Worm (Caenorhabditis elegans) whole organism, midembryonic: Measurements from ENCODE around the gene C36B7.2.

Experiments used
- T22C8.4 ChIP-seq: fragments of 200-800 bp; sonication (Bioruptor generic); IDR thresholded peaks from 2 replicates; pipeline ENCODE4 v1.3.6; 2022; ENCODE audit warnings: missing genetic modification characterization, missing compliant biosample characterization
- cog-1 ChIP-seq: sonication (generic microtip); optimal IDR thresholded peaks from 2 replicates; lab custom pipeline; 2016; ENCODE audit warnings: missing genetic modification characterization, missing compliant biosample characterization
- flt-1 ChIP-seq: fragments of 200-800 bp; sonication (Bioruptor generic); IDR thresholded peaks from 2 replicates; pipeline ENCODE4 v1.3.6; 2022; ENCODE audit warnings: missing genetic modification characterization, missing compliant biosample characterization
- klf-2 ChIP-seq: fragments of 200-800 bp; sonication (Bioruptor generic); conservative IDR thresholded peaks from 2 replicates; pipeline ENCODE4 v1.3.6; 2022; ENCODE audit warnings: missing genetic modification reagents, missing genetic modification characterization, missing compliant biosample characterization
- med-1 ChIP-seq: sonication (generic microtip); optimal IDR thresholded peaks from 2 replicates; lab custom pipeline; 2017; ENCODE audit warnings: missing genetic modification characterization, mild to moderate bottlenecking, missing compliant biosample characterization, antibody characterized with exemption, missing genetic modification reagents; ENCODE audit not compliant: insufficient read depth
- ref-1 ChIP-seq: fragments of 200-800 bp; sonication (Bioruptor generic); conservative IDR thresholded peaks from 2 replicates; pipeline ENCODE4 v1.3.6; 2022; ENCODE audit warnings: missing genetic modification reagents, missing genetic modification characterization, missing compliant biosample characterization
- tab-1 ChIP-seq: fragments of 200-800 bp; sonication (Bioruptor generic); IDR thresholded peaks from 2 replicates; pipeline ENCODE4 v1.3.6; 2022; ENCODE audit warnings: missing genetic modification characterization, missing compliant biosample characterization
- ztf-23 ChIP-seq: fragments of 200-800 bp; sonication (Bioruptor generic); IDR thresholded peaks from 2 replicates; pipeline ENCODE4 v1.3.6; 2022; ENCODE audit warnings: missing genetic modification reagents, missing genetic modification characterization, missing compliant biosample characterization
- ztf-29 ChIP-seq: fragments of 200-800 bp; sonication (Bioruptor generic); IDR thresholded peaks from 2 replicates; pipeline ENCODE4 v1.3.6; 2022; ENCODE audit warnings: missing genetic modification reagents, missing genetic modification characterization, missing compliant biosample characterization

C36B7.2 gene

DNA sequence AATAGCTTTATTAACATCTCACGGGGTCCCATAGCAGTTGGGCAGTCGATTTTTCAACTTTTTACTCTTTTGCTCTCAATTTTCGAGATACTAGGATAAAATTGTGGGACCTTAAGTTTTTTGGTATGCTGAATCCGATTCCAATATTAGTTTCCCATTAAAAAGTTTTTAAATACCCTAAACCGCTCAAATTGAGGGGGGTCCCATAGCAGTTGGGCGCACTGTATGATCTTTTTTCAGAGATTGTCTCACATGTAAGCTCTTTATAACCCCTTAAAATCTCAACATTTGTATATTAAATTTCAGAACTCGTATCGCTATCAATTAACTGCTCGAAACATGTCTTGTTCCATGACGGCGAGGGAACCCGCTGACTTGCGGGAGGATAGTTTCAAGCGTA, at the start of gene C36B7.2:
Gene C36B7.2, plus strand, starts transcription at position 301 of the 400 bp plus-strand sequence.
- TF ChIP-seq klf-2 (GFP tag; lab: Robert Waterston, UW) (no peak), cog-1 (no peak), ztf-29 (GFP tag; lab: Robert Waterston, UW) (no peak), ref-1 (GFP tag; lab: Robert Waterston, UW) (no peak), ztf-23 (GFP tag; lab: Robert Waterston, UW) (no peak), flt-1 (GFP tag; lab: Robert Waterston, UW) (no peak), med-1 (GFP tag; lab: Kevin White, UChicago) (no peak), T22C8.4 (GFP tag; lab: Robert Waterston, UW) (no peak), tab-1 (GFP tag; lab: Robert Waterston, UW) (no peak)

DNA sequence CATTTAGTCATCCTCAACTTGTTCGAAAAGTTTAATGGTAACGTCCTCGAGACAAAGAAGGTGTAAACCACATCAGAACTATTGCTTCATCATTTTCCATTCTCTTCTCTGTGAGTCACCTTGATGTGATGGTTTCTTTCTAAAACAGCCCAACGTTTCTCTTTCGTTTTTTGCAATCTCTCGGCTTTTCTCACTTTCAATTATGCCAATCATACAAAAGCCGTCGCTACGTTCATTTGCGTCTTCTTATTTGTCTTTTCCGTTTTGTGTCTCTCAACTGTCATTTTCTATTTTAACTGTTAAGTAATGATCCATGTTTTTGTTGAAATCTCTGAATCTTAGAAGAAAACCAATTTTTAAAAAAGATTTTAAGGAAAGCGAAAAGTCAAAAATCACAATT, 48.8 kb upstream of the C36B7.2 start, which contains the start of gene B0403.5:
Gene B0403.5, plus strand, starts transcription at position 368 of the 400 bp plus-strand sequence.
- TF ChIP-seq ztf-29 (GFP tag; lab: Robert Waterston, UW) (no peak), med-1 (GFP tag; lab: Kevin White, UChicago) (no peak), T22C8.4 (GFP tag; lab: Robert Waterston, UW) (no peak), klf-2 (GFP tag; lab: Robert Waterston, UW) (no peak), flt-1 (GFP tag; lab: Robert Waterston, UW) (no peak), ref-1 (GFP tag; lab: Robert Waterston, UW) (no peak), tab-1 (GFP tag; lab: Robert Waterston, UW) (no peak), ztf-23 (GFP tag; lab: Robert Waterston, UW) (no peak), cog-1 (no peak)

ce11 chrX:7061265-7061664, 44.9 kb upstream of the C36B7.2 start:
- TF ChIP-seq med-1 (GFP tag; lab: Kevin White, UChicago): no peak
- no peak for TF ChIP-seq ref-1 (GFP tag; lab: Robert Waterston, UW)
- TF ChIP-seq cog-1: no peak
- no peak for TF ChIP-seq flt-1 (GFP tag; lab: Robert Waterston, UW)
- no peak for TF ChIP-seq T22C8.4 (GFP tag; lab: Robert Waterston, UW)
- TF ChIP-seq ztf-29 (GFP tag; lab: Robert Waterston, UW): no peak
- no peak for TF ChIP-seq ztf-23 (GFP tag; lab: Robert Waterston, UW)

ce11 chrX:7063236-7063635, 43.0 kb upstream of the C36B7.2 start, which contains the start of gene B0403.3:
TSS of gene B0403.3 (minus strand) at chrX:7063336.
- no peak for TF ChIP-seq flt-1 (GFP tag; lab: Robert Waterston, UW)
- no peak for TF ChIP-seq klf-2 (GFP tag; lab: Robert Waterston, UW)
- no peak for TF ChIP-seq med-1 (GFP tag; lab: Kevin White, UChicago)
- no peak for TF ChIP-seq tab-1 (GFP tag; lab: Robert Waterston, UW)
- no peak for TF ChIP-seq T22C8.4 (GFP tag; lab: Robert Waterston, UW)
- TF ChIP-seq ref-1 (GFP tag; lab: Robert Waterston, UW): no peak
- TF ChIP-seq ztf-23 (GFP tag; lab: Robert Waterston, UW): no peak
- no peak for TF ChIP-seq cog-1
- no peak for TF ChIP-seq ztf-29 (GFP tag; lab: Robert Waterston, UW)

ce11 chrX:7066003-7066402, 40.2 kb upstream of the C36B7.2 start:
- TF ChIP-seq med-1 (GFP tag; lab: Kevin White, UChicago): no peak
- TF ChIP-seq T22C8.4 (GFP tag; lab: Robert Waterston, UW): no peak
- TF ChIP-seq ztf-23 (GFP tag; lab: Robert Waterston, UW): no peak
- TF ChIP-seq ztf-29 (GFP tag; lab: Robert Waterston, UW): no peak
- TF ChIP-seq ref-1 (GFP tag; lab: Robert Waterston, UW): no peak
- TF ChIP-seq klf-2 (GFP tag; lab: Robert Waterston, UW): no peak

- no peak for TF ChIP-seq ref-1 (GFP tag; lab: Robert Waterston, UW)
- TF ChIP-seq flt-1 (GFP tag; lab: Robert Waterston, UW): 0 out of 2 replicates have a peak, but pooled peaks have one; percentile 10
Observed at ce11 chrX:7067250-7067958, 38.8 kb upstream of the C36B7.2 start.

ce11 chrX:7068400-7068799, 37.8 kb upstream of the C36B7.2 start, which contains the start of gene pdi-6:
TSS of gene pdi-6 (minus strand) at chrX:7068563.
- no peak for TF ChIP-seq T22C8.4 (GFP tag; lab: Robert Waterston, UW)
- TF ChIP-seq flt-1 (GFP tag; lab: Robert Waterston, UW): peak; percentile 60
- TF ChIP-seq med-1 (GFP tag; lab: Kevin White, UChicago): no peak
- TF ChIP-seq tab-1 (GFP tag; lab: Robert Waterston, UW): no peak
- peak; percentile 54; the same call in 1 of the 2 replicates for TF ChIP-seq klf-2 (GFP tag; lab: Robert Waterston, UW)
- no peak for TF ChIP-seq ref-1 (GFP tag; lab: Robert Waterston, UW)
- TF ChIP-seq cog-1: peak; percentile 54
- no peak for TF ChIP-seq ztf-29 (GFP tag; lab: Robert Waterston, UW)
- peak; percentile 77 for TF ChIP-seq ztf-23 (GFP tag; lab: Robert Waterston, UW)

- TF ChIP-seq klf-2 (GFP tag; lab: Robert Waterston, UW) (no peak), ref-1 (GFP tag; lab: Robert Waterston, UW) (no peak), cog-1 (no peak), med-1 (GFP tag; lab: Kevin White, UChicago) (no peak), flt-1 (GFP tag; lab: Robert Waterston, UW) (no peak), ztf-29 (GFP tag; lab: Robert Waterston, UW) (no peak), tab-1 (GFP tag; lab: Robert Waterston, UW) (no peak)
Observed at ce11 chrX:7075250-7075649, 31.0 kb upstream of the C36B7.2 start, which contains the start of gene B0403.6. TSS of gene B0403.6 (minus strand) at chrX:7075350.

ce11 chrX:7076485-7076884, 29.7 kb upstream of the C36B7.2 start:
- TF ChIP-seq med-1 (GFP tag; lab: Kevin White, UChicago) (no peak), ztf-23 (GFP tag; lab: Robert Waterston, UW) (no peak), klf-2 (GFP tag; lab: Robert Waterston, UW) (no peak), T22C8.4 (GFP tag; lab: Robert Waterston, UW) (no peak)
